Fruit fly (Drosophila melanogaster): ENCODE measurements around the gene CG18493.
A peak's percentile ranks its signal among the peaks of the same experiment; 100 is the strongest.

CG18493 gene

dm6 chr3R:19404296-19404695 is 14.2 kb downstream of the CG18493 start (continued):
- TF ChIP-seq CG10565 (GFP tag; optimal IDR thresholded peaks at IDR 0.05) (no peak), Sry-δ (GFP tag; optimal IDR thresholded peaks at IDR 0.05) (peak; percentile 6), CG4854 (GFP tag; optimal IDR thresholded peaks at IDR 0.05) (no peak), CG1832 (GFP tag; optimal IDR thresholded peaks at IDR 0.05) (no peak), knrl (GFP tag; IDR thresholded peaks at IDR 0.05; ENCODE audit: partially characterized antibody) (peak; percentile 25; the same call in 1 of the 3 replicates), CG13287 (GFP tag; IDR thresholded peaks at IDR 0.05; ENCODE audit: partially characterized antibody) (peak; percentile 15; the same call in 1 of the 2 replicates), Dll (GFP tag; IDR thresholded peaks at IDR 0.05; ENCODE audit: partially characterized antibody) (0 out of 4 replicates have a peak, but pooled peaks have one; percentile 35), Meics (GFP tag; optimal IDR thresholded peaks at IDR 0.05) (no peak)

- no peak for TF ChIP-seq CG13296 (GFP tag; optimal IDR thresholded peaks at IDR 0.05)
- peak; percentile 56 for TF ChIP-seq CG13894 (tag; optimal IDR thresholded peaks at IDR 0.05)
- no peak for TF ChIP-seq CG4424 (GFP tag; optimal IDR thresholded peaks at IDR 0.05)
- no peak for TF ChIP-seq Oaz (GFP tag; IDR thresholded peaks at IDR 0.05)
- TF ChIP-seq CG15601 (tag; optimal IDR thresholded peaks at IDR 0.05), result no peak
- no peak for TF ChIP-seq Gsc (GFP tag; IDR thresholded peaks at IDR 0.05)
- peak; percentile 7 for TF ChIP-seq Deaf1 (tag; optimal IDR thresholded peaks at IDR 0.05)
- TF ChIP-seq Atf-2 (GFP tag; optimal IDR thresholded peaks at IDR 0.05), result no peak
- peak; percentile 18 for TF ChIP-seq ewg (GFP tag; optimal IDR thresholded peaks at IDR 0.05)
- no peak for TF ChIP-seq Dll (GFP tag; IDR thresholded peaks at IDR 0.05; ENCODE audit: partially characterized antibody)
- no peak for TF ChIP-seq insv (GFP tag; optimal IDR thresholded peaks at IDR 0.05)
- TF ChIP-seq scrt (GFP tag; optimal IDR thresholded peaks at IDR 0.05), result peak; percentile 100
- peak; percentile 87 for TF ChIP-seq abd-A (tag; optimal IDR thresholded peaks at IDR 0.05)
- TF ChIP-seq CG14965 (GFP tag; optimal IDR thresholded peaks at IDR 0.05; ENCODE audit: borderline replicate concordance), result no peak
- no peak for TF ChIP-seq YL-1 (GFP tag; optimal IDR thresholded peaks at IDR 0.05)
- no peak for TF ChIP-seq BtbVII (GFP tag; optimal IDR thresholded peaks at IDR 0.05)
- peak; percentile 91 for TF ChIP-seq CG15514 (GFP tag; optimal IDR thresholded peaks at IDR 0.05)
- 0 out of 2 replicates have a peak, but pooled peaks have one; percentile 20 for TF ChIP-seq CG31224 (GFP tag; IDR thresholded peaks at IDR 0.05)
- peak; percentile 89 for TF ChIP-seq z (GFP tag; IDR thresholded peaks at IDR 0.05)
- no peak for TF ChIP-seq schlank (tag; optimal IDR thresholded peaks at IDR 0.05)
- no peak for TF ChIP-seq Ptx1 (GFP tag; IDR thresholded peaks at IDR 0.05)
- no peak for TF ChIP-seq hkb (optimal IDR thresholded peaks at IDR 0.05)
- TF ChIP-seq hkb (GFP tag; IDR thresholded peaks at IDR 0.05), result no peak
Measured at dm6 chr3R:19406852-19407251, 16.8 kb downstream of the CG18493 start.

- TF ChIP-seq Pdp1 (GFP tag; optimal IDR thresholded peaks at IDR 0.05), result no peak
- TF ChIP-seq ap (GFP tag; IDR thresholded peaks at IDR 0.05), result no peak
- TF ChIP-seq C15 (GFP tag; IDR thresholded peaks at IDR 0.05), result no peak
- TF ChIP-seq CG1024 (GFP tag; IDR thresholded peaks at IDR 0.05), result no peak
- TF ChIP-seq CG7786 (GFP tag; optimal IDR thresholded peaks at IDR 0.05), result no peak
- no peak for TF ChIP-seq CG5245 (GFP tag; optimal IDR thresholded peaks at IDR 0.05)
- no peak for TF ChIP-seq vfl (GFP tag; optimal IDR thresholded peaks at IDR 0.05)
- no peak for TF ChIP-seq YL-1 (GFP tag; optimal IDR thresholded peaks at IDR 0.05)
- no peak for TF ChIP-seq tll (GFP tag; optimal IDR thresholded peaks at IDR 0.05)
- TF ChIP-seq CG30020 (tag; optimal IDR thresholded peaks at IDR 0.05), result no peak
- TF ChIP-seq psq (GFP tag; optimal IDR thresholded peaks at IDR 0.05), result no peak
- no peak for TF ChIP-seq pros (GFP tag; optimal IDR thresholded peaks at IDR 0.05)
Measured at dm6 chr3R:19408573-19408972, 18.5 kb downstream of the CG18493 start, which contains the start of gene CG11626. Gene CG11626 (plus strand): TSS chr3R:19408873.
